Worm (Caenorhabditis elegans) whole organism, dauer: ENCODE data around the gene sos-1.

Experiments
- unc-62 ChIP-seq: sonication (generic microtip); optimal IDR thresholded peaks from 2 replicates; lab custom pipeline; 2017; ENCODE audit warnings: missing biosample characterization, missing genetic modification reagents, missing genetic modification characterization

Gene sos-1

ce11 chrV:4505000-4505399 lies 44.1 kb downstream of the sos-1 start:
- no peak for TF ChIP-seq unc-62 (GFP tag; lab: Kevin White, UChicago)

- no peak for TF ChIP-seq unc-62 (GFP tag; lab: Kevin White, UChicago)
Observed at ce11 chrV:4504445-4504844, 44.6 kb downstream of the sos-1 start.

ce11 chrV:4503868-4504365 lies 45.2 kb downstream of the sos-1 start:
- no peak for TF ChIP-seq unc-62 (GFP tag; lab: Kevin White, UChicago)

ce11 chrV:4502624-4503023 lies 46.5 kb downstream of the sos-1 start:
- TF ChIP-seq unc-62 (GFP tag; lab: Kevin White, UChicago): no peak

ce11 chrV:4501974-4502373 lies 47.1 kb downstream of the sos-1 start:
- no peak for TF ChIP-seq unc-62 (GFP tag; lab: Kevin White, UChicago)

- TF ChIP-seq unc-62 (GFP tag; lab: Kevin White, UChicago): no peak
Observed at ce11 chrV:4500709-4501108, 48.4 kb downstream of the sos-1 start.

- TF ChIP-seq unc-62 (GFP tag; lab: Kevin White, UChicago): peak; percentile 67
Observed at ce11 chrV:4499156-4499808, 49.8 kb downstream of the sos-1 start.

ce11 chrV:4497161-4497560 lies 51.9 kb downstream of the sos-1 start, which contains the start of gene unc-62:
Gene unc-62, plus strand, starts transcription at chrV:4497461.
- TF ChIP-seq unc-62 (GFP tag; lab: Kevin White, UChicago): no peak

- no peak for TF ChIP-seq unc-62 (GFP tag; lab: Kevin White, UChicago)
Observed at ce11 chrV:4496104-4496586, 52.9 kb downstream of the sos-1 start.

- TF ChIP-seq unc-62 (GFP tag; lab: Kevin White, UChicago): no peak
Observed at ce11 chrV:4495114-4495819, 53.8 kb downstream of the sos-1 start.

- TF ChIP-seq unc-62 (GFP tag; lab: Kevin White, UChicago): no peak
Observed at ce11 chrV:4491273-4492094, 57.6 kb downstream of the sos-1 start.

- no peak for TF ChIP-seq unc-62 (GFP tag; lab: Kevin White, UChicago)
Observed at ce11 chrV:4489893-4490292, 59.2 kb downstream of the sos-1 start.

ce11 chrV:4488989-4489388 lies 60.1 kb downstream of the sos-1 start:
- TF ChIP-seq unc-62 (GFP tag; lab: Kevin White, UChicago): no peak

- no peak for TF ChIP-seq unc-62 (GFP tag; lab: Kevin White, UChicago)
Observed at ce11 chrV:4487888-4488287, 61.2 kb downstream of the sos-1 start.

- no peak for TF ChIP-seq unc-62 (GFP tag; lab: Kevin White, UChicago)
Observed at ce11 chrV:4486626-4487025, 62.5 kb downstream of the sos-1 start.

- no peak for TF ChIP-seq unc-62 (GFP tag; lab: Kevin White, UChicago)
Observed at ce11 chrV:4483049-4483507, 66.0 kb downstream of the sos-1 start, which contains the start of gene exc-15. Gene exc-15, plus strand, starts transcription at chrV:4483459.
